Worm (Caenorhabditis elegans) whole organism, L4/young adult: ENCODE results near the gene F57A8.1.

ENCODE experiments used
- W03F9.2 ChIP-seq: fragments of 150-350 bp; optimal IDR thresholded peaks from 2 replicates; lab custom pipeline; 2014; ENCODE audit warnings: missing biosample characterization, missing genetic modification characterization
- dao-5 ChIP-seq: sonication (generic microtip); optimal IDR thresholded peaks from 2 replicates; lab custom pipeline; 2016; ENCODE audit warnings: missing genotype, missing genetic modification characterization, moderate library complexity, missing compliant biosample characterization
- him-1 ChIP-seq: sonication (generic microtip); optimal IDR thresholded peaks from 2 replicates; lab custom pipeline; 2016; ENCODE audit warnings: missing genotype, missing genetic modification reagents, missing genetic modification characterization, missing compliant biosample characterization

ce11 chrV:10006374-10006773 lies 30.8 kb upstream of the F57A8.1 start:
- TF ChIP-seq him-1 (tag; lab: Kevin White, UChicago) (no peak), W03F9.2 (tag; lab: Kevin White, UChicago) (no peak), dao-5 (tag; lab: Kevin White, UChicago) (no peak)
